Worm (Caenorhabditis elegans) whole organism, late embryonic: ENCODE results near the gene rpb-9.

Experiments
- C08G9.2 ChIP-seq: sonication (generic microtip); optimal IDR thresholded peaks from 2 replicates; lab custom pipeline; 2016; ENCODE audit warnings: mild to moderate bottlenecking, missing genetic modification characterization, moderate library complexity, missing compliant biosample characterization
- C38D4.7 ChIP-seq: fragments of 200-800 bp; sonication (Bioruptor generic); optimal IDR thresholded peaks from 2 replicates; lab custom pipeline; 2018; ENCODE audit warnings: mild to moderate bottlenecking, missing genetic modification characterization, moderate library complexity, missing compliant biosample characterization
- F13H6.1 ChIP-seq: sonication (generic microtip); optimal IDR thresholded peaks from 2 replicates; lab custom pipeline; 2016; ENCODE audit warnings: missing genetic modification characterization, missing compliant biosample characterization
- K02D7.2 ChIP-seq: sonication (generic microtip); optimal IDR thresholded peaks from 2 replicates; lab custom pipeline; 2017; ENCODE audit warnings: mild to moderate bottlenecking, missing genetic modification characterization, missing compliant biosample characterization
- T23F11.4 ChIP-seq: fragments of 200-800 bp; sonication (Bioruptor generic); optimal IDR thresholded peaks from 2 replicates; lab custom pipeline; 2018; ENCODE audit warnings: mild to moderate bottlenecking, missing genetic modification characterization, missing compliant biosample characterization
- Y22D7AL.16 ChIP-seq: sonication (generic microtip); optimal IDR thresholded peaks from 2 replicates; lab custom pipeline; 2016; ENCODE audit warnings: missing genetic modification characterization, missing compliant biosample characterization
- ahr-1 ChIP-seq: sonication (generic microtip); optimal IDR thresholded peaks from 2 replicates; lab custom pipeline; 2016; ENCODE audit warnings: missing genetic modification characterization, missing compliant biosample characterization
- ceh-14 ChIP-seq: sonication (generic microtip); optimal IDR thresholded peaks from 2 replicates; lab custom pipeline; 2016; ENCODE audit warnings: missing genotype, missing genetic modification characterization, missing compliant biosample characterization
- ceh-18 ChIP-seq: sonication (generic microtip); optimal IDR thresholded peaks from 2 replicates; lab custom pipeline; 2016; ENCODE audit warnings: missing genetic modification characterization, missing compliant biosample characterization
- ceh-2 ChIP-seq: sonication (generic microtip); optimal IDR thresholded peaks from 2 replicates; lab custom pipeline; 2016; ENCODE audit warnings: missing genotype, missing genetic modification characterization, missing compliant biosample characterization
- ceh-22 ChIP-seq: sonication (generic microtip); optimal IDR thresholded peaks from 2 replicates; lab custom pipeline; 2017; ENCODE audit warnings: missing biosample characterization, missing genetic modification characterization
- ceh-30 ChIP-seq: fragments of 150-350 bp; optimal IDR thresholded peaks from 2 replicates; lab custom pipeline; 2014; ENCODE audit warnings: missing biosample characterization, missing genetic modification characterization
- ceh-31 ChIP-seq: sonication (generic microtip); optimal IDR thresholded peaks from 2 replicates; lab custom pipeline; 2016; ENCODE audit warnings: missing genetic modification characterization, missing compliant biosample characterization
- ceh-34 ChIP-seq: sonication (generic microtip); optimal IDR thresholded peaks from 2 replicates; lab custom pipeline; 2016; ENCODE audit warnings: mild to moderate bottlenecking, missing genetic modification characterization, missing compliant biosample characterization
- ceh-48 ChIP-seq: sonication (generic microtip); optimal IDR thresholded peaks from 2 replicates; lab custom pipeline; 2016; ENCODE audit warnings: missing genetic modification characterization, inconsistent platforms, missing compliant biosample characterization
- elt-2 ChIP-seq: sonication (generic microtip); optimal IDR thresholded peaks from 2 replicates; lab custom pipeline; 2016; ENCODE audit warnings: missing genetic modification reagents, missing genetic modification characterization, missing compliant biosample characterization
- elt-4 ChIP-seq: sonication (generic microtip); optimal IDR thresholded peaks from 2 replicates; lab custom pipeline; 2016; ENCODE audit warnings: missing genetic modification characterization, missing compliant biosample characterization
- ets-4 ChIP-seq: sonication (generic microtip); optimal IDR thresholded peaks from 2 replicates; lab custom pipeline; 2016; ENCODE audit warnings: missing genetic modification characterization, missing compliant biosample characterization
- gmeb-2 ChIP-seq: sonication (generic microtip); optimal IDR thresholded peaks from 2 replicates; lab custom pipeline; 2016; ENCODE audit warnings: missing genetic modification characterization, inconsistent platforms, missing compliant biosample characterization
- hlh-13 ChIP-seq: fragments of 200-800 bp; sonication (Bioruptor generic); optimal IDR thresholded peaks from 2 replicates; lab custom pipeline; 2018; ENCODE audit warnings: mild to moderate bottlenecking, missing genetic modification characterization, missing compliant biosample characterization
- hlh-30 ChIP-seq: sonication (generic microtip); optimal IDR thresholded peaks from 2 replicates; lab custom pipeline; 2017; ENCODE audit warnings: antibody characterized with exemption, missing genetic modification characterization, missing compliant biosample characterization; ENCODE audit not compliant: insufficient read depth
- hlh-6 ChIP-seq: sonication (generic microtip); optimal IDR thresholded peaks from 2 replicates; lab custom pipeline; 2016; ENCODE audit warnings: missing genotype, missing genetic modification characterization, missing compliant biosample characterization
- lim-6 ChIP-seq: sonication (generic microtip); optimal IDR thresholded peaks from 2 replicates; lab custom pipeline; 2016; ENCODE audit warnings: missing genetic modification characterization, missing compliant biosample characterization
- lin-11 ChIP-seq: fragments of 200-800 bp; sonication (Bioruptor generic); optimal IDR thresholded peaks from 2 replicates; lab custom pipeline; 2018; ENCODE audit warnings: mild to moderate bottlenecking, missing genetic modification characterization, missing compliant biosample characterization
- madf-2 ChIP-seq: sonication (generic microtip); optimal IDR thresholded peaks from 2 replicates; lab custom pipeline; 2017; ENCODE audit warnings: missing genetic modification characterization, missing compliant biosample characterization
- nfya-1 ChIP-seq: sonication (generic microtip); optimal IDR thresholded peaks from 2 replicates; lab custom pipeline; 2017; ENCODE audit warnings: missing genetic modification characterization, mild to moderate bottlenecking, missing compliant biosample characterization, antibody characterized with exemption, moderate library complexity
- npax-4 ChIP-seq: sonication (generic microtip); optimal IDR thresholded peaks from 2 replicates; lab custom pipeline; 2016; ENCODE audit warnings: missing genetic modification characterization, missing compliant biosample characterization
- pag-3 ChIP-seq: sonication (generic microtip); optimal IDR thresholded peaks from 2 replicates; lab custom pipeline; 2016; ENCODE audit warnings: missing compliant biosample characterization, missing genetic modification characterization, borderline replicate concordance
- pax-1 ChIP-seq: fragments of 150-350 bp; optimal IDR thresholded peaks from 2 replicates; lab custom pipeline; 2014; ENCODE audit warnings: missing biosample characterization, missing genetic modification characterization
- pha-4 ChIP-seq: fragments of 150-350 bp; optimal IDR thresholded peaks from 2 replicates; lab custom pipeline; 2018; ENCODE audit warnings: missing biosample characterization, missing genetic modification reagents, missing genetic modification characterization
- pros-1 ChIP-seq: fragments of 150-350 bp; optimal IDR thresholded peaks from 2 replicates; lab custom pipeline; 2014; ENCODE audit warnings: missing biosample characterization, missing genetic modification reagents, missing genetic modification characterization
- ref-2 ChIP-seq: sonication (generic microtip); optimal IDR thresholded peaks from 2 replicates; lab custom pipeline; 2016; ENCODE audit warnings: missing genetic modification characterization, missing compliant biosample characterization
- rnt-1 ChIP-seq: sonication (generic microtip); optimal IDR thresholded peaks from 2 replicates; lab custom pipeline; 2016; ENCODE audit warnings: missing genetic modification characterization, missing compliant biosample characterization
- sdc-2 ChIP-seq: sonication (generic microtip); optimal IDR thresholded peaks from 2 replicates; lab custom pipeline; 2016; ENCODE audit warnings: missing genotype, missing genetic modification characterization, missing compliant biosample characterization
- sox-2 ChIP-seq: fragments of 200-800 bp; sonication (Bioruptor generic); IDR thresholded peaks from 2 replicates; pipeline ENCODE4 v1.3.6; 2022; ENCODE audit warnings: missing genetic modification reagents, missing genetic modification characterization, missing compliant biosample characterization
- syd-9 ChIP-seq: sonication (generic microtip); optimal IDR thresholded peaks from 2 replicates; lab custom pipeline; 2016; ENCODE audit warnings: mild to moderate bottlenecking, missing genetic modification characterization, moderate library complexity, missing compliant biosample characterization
- tbx-2 ChIP-seq: sonication (generic microtip); optimal IDR thresholded peaks from 2 replicates; lab custom pipeline; 2016; ENCODE audit warnings: missing genetic modification characterization, missing compliant biosample characterization
- ttx-3 ChIP-seq: sonication (generic microtip); optimal IDR thresholded peaks from 2 replicates; lab custom pipeline; 2016; ENCODE audit warnings: missing genetic modification reagents, missing genetic modification characterization, missing compliant biosample characterization
- unc-42 ChIP-seq: sonication (generic microtip); optimal IDR thresholded peaks from 2 replicates; lab custom pipeline; 2016; ENCODE audit warnings: missing genotype, missing genetic modification characterization, missing compliant biosample characterization
- zip-5 ChIP-seq: sonication (generic microtip); optimal IDR thresholded peaks from 2 replicates; lab custom pipeline; 2016; ENCODE audit warnings: missing genetic modification characterization, missing compliant biosample characterization

Gene rpb-9

DNA sequence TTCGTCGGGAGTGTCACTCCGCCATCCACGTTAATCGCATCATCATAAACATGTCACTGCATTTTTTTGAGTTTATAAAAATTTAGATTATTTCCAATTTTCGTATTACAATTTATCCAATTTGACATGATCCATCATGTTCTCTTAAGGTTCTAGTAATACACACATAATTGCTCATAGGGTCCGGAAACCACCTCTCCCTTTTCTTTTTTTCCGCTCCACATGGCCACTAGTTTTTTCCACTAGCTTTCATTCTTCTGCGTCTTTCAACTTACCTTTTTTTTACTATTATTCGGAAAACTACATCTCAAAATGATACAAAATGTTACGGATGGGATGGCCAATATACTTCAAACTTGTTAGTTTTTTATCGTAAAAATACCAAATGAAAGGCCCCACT lies 26.3 kb downstream of the rpb-9 start, which contains the start of gene Y97E10AL.1:
Y97E10AL.1 (plus strand) TSS at position 301 of the 400 bp plus-strand sequence.
- TF ChIP-seq gmeb-2 (tag; lab: Kevin White, UChicago) (no peak), hlh-13 (GFP tag; lab: Kevin White, UChicago) (no peak)

ce11 chrV:7983381-7984052 lies 28.6 kb downstream of the rpb-9 start, which contains the start of the genes natb-1 and abhd-12:
Gene natb-1 (minus strand): TSS chrV:7983431.
Gene abhd-12 (plus strand): TSS chrV:7983879.
- peak; percentile 70 for TF ChIP-seq ceh-14
- no peak for TF ChIP-seq sox-2 (GFP tag; lab: Robert Waterston, UW)
- peak; percentile 27 for TF ChIP-seq ceh-30
- peak; percentile 16 for TF ChIP-seq hlh-30
- TF ChIP-seq unc-42 (tag; lab: Kevin White, UChicago), result peak; percentile 77

- no peak for TF ChIP-seq ceh-34 (tag; lab: Kevin White, UChicago)
- TF ChIP-seq rnt-1 (tag; lab: Kevin White, UChicago), result no peak
- no peak for TF ChIP-seq lin-11 (tag; lab: Kevin White, UChicago)
- no peak for TF ChIP-seq ttx-3
- no peak for TF ChIP-seq F13H6.1 (tag; lab: Kevin White, UChicago)
- TF ChIP-seq ceh-48 (tag; lab: Kevin White, UChicago), result no peak
- no peak for TF ChIP-seq pha-4 (tag; lab: Kevin White, UChicago)
- TF ChIP-seq sdc-2, result no peak
- TF ChIP-seq elt-2 (tag; lab: Kevin White, UChicago), result no peak
- TF ChIP-seq zip-5 (tag; lab: Kevin White, UChicago), result no peak
- TF ChIP-seq ceh-30, result no peak
- TF ChIP-seq C08G9.2 (tag; lab: Kevin White, UChicago), result no peak
- TF ChIP-seq elt-4 (tag; lab: Kevin White, UChicago), result no peak
- TF ChIP-seq K02D7.2 (tag; lab: Kevin White, UChicago), result no peak
- TF ChIP-seq Y22D7AL.16, result no peak
- TF ChIP-seq sox-2 (GFP tag; lab: Robert Waterston, UW), result no peak
- no peak for TF ChIP-seq ets-4 (tag; lab: Kevin White, UChicago)
- TF ChIP-seq ceh-31 (tag; lab: Kevin White, UChicago), result no peak
- TF ChIP-seq C38D4.7 (GFP tag; lab: Kevin White, UChicago), result no peak
- TF ChIP-seq ahr-1 (tag; lab: Kevin White, UChicago), result no peak
These were observed 31.1 kb downstream of the rpb-9 start, which contains the start of gene F26D11.1 for ce11 chrV:7980993-7981595. Gene F26D11.1 (plus strand): TSS chrV:7981545.

DNA sequence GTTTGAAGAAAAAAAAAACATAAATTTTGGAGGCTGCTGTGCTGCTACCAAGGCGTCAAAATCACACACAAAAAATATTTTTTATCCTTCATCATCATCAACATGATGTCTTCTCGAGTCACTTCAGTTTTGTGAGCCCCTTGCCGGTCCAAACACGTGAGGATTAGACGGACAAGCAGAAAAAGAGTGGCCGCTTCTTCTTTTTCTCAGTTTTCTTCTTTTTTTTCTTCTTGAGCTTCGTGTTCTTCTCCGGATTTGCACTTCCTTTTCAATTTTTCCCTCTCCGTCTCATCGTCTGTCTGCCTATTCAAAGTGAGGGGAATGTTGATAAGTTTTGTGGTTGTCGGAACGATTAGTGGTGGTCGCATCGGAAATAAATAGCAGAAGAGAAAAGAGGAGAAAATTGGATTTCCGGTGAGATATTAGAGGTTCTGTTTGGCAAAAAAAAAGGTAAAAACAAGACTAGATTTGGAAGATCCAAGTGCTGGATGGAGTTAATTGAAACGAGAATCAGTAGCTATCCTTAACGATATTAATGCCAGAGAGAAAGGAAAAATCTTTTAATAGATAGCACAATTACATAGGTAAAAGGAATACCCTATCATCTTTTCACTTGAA lies 31.7 kb downstream of the rpb-9 start:
- TF ChIP-seq npax-4 (tag; lab: Kevin White, UChicago), result no peak
- TF ChIP-seq unc-42 (tag; lab: Kevin White, UChicago), result peak; percentile 62
- TF ChIP-seq pag-3 (tag; lab: Kevin White, UChicago), result no peak
- TF ChIP-seq pax-1, result no peak
- no peak for TF ChIP-seq pros-1 (tag; lab: Kevin White, UChicago)

DNA sequence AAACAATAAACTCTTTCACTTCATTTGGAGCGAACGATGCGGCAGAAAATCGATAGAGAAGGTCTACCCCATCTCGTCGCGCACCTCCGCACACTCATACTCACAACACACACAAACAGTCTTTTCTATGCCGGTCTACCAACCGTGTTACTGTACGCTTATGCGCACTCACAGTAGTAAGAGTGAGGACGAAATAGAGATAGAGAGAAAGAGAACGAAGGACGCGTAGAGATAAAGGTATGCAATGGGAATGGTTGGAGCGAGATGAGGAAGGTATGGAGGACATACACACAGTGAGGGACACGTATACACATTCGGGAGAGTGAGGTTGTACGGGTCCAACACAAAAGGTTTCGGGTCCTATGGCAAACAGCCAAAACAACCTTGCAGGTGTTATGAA lies 33.3 kb downstream of the rpb-9 start:
- TF ChIP-seq nfya-1, result peak; percentile 48
- peak; percentile 12 for TF ChIP-seq elt-2 (tag; lab: Kevin White, UChicago)
- peak; percentile 28 for TF ChIP-seq hlh-6
- TF ChIP-seq ceh-22 (tag; lab: Kevin White, UChicago), result no peak
- TF ChIP-seq sdc-2, result peak; percentile 15
- peak; percentile 37 for TF ChIP-seq tbx-2
- TF ChIP-seq syd-9, result no peak
- no peak for TF ChIP-seq lim-6 (tag; lab: Kevin White, UChicago)
- TF ChIP-seq ceh-31 (tag; lab: Kevin White, UChicago), result peak; percentile 39
- TF ChIP-seq T23F11.4 (GFP tag; lab: Kevin White, UChicago), result peak; percentile 52
- peak; percentile 26 for TF ChIP-seq madf-2
- TF ChIP-seq ceh-18 (tag; lab: Kevin White, UChicago), result peak; percentile 11
- TF ChIP-seq ceh-34 (tag; lab: Kevin White, UChicago), result peak; percentile 14
- TF ChIP-seq ceh-2, result peak; percentile 15
- TF ChIP-seq ref-2 (tag; lab: Kevin White, UChicago), result peak; percentile 69
